Fruit fly (Drosophila melanogaster) whole organism, embryonic: ENCODE data around the gene CG13894.
A peak's percentile ranks its signal among the peaks of the same experiment; 100 is the strongest.

Experiments
- ATbp ChIP-seq: fragments of 200-800 bp; sonication (Bioruptor generic); optimal IDR thresholded peaks from 2 replicates; lab custom pipeline; 2017; ENCODE audit warnings: missing biosample characterization, mild to moderate bottlenecking, missing genetic modification characterization, missing genetic modification reagents
- Adf1 ChIP-seq: fragments of 200-800 bp; sonication (Bioruptor generic); IDR thresholded peaks from 2 replicates; pipeline ENCODE4 v1.3.6; 2022; ENCODE audit warnings: missing biosample characterization, missing genetic modification characterization
- BEAF-32 ChIP-seq: fragments of 200-800 bp; sonication (Bioruptor generic); optimal IDR thresholded peaks from 3 replicates; lab custom pipeline; 2017; ENCODE audit warnings: missing biosample characterization, missing genetic modification characterization, mild to moderate bottlenecking, moderate library complexity, missing genetic modification reagents
- Bgb ChIP-seq: fragments of 200-800 bp; sonication (Bioruptor generic); IDR thresholded peaks from 2 replicates; pipeline ENCODE4 v1.3.6; 2022; ENCODE audit warnings: missing biosample characterization, missing genetic modification characterization; ENCODE audit not compliant: partially characterized antibody
- CG12299 ChIP-seq: fragments of 200-800 bp; sonication (Bioruptor generic); optimal IDR thresholded peaks from 2 replicates; lab custom pipeline; 2018; ENCODE audit warnings: missing biosample characterization, mild to moderate bottlenecking, missing genetic modification characterization
- CG12942 ChIP-seq: fragments of 200-800 bp; sonication (Bioruptor generic); optimal IDR thresholded peaks from 3 replicates; lab custom pipeline; 2016; ENCODE audit warnings: missing biosample characterization, missing genetic modification characterization
- CG15269 ChIP-seq: fragments of 200-800 bp; sonication (Bioruptor generic); optimal IDR thresholded peaks from 2 replicates; lab custom pipeline; 2018; ENCODE audit warnings: missing biosample characterization, mild to moderate bottlenecking, missing genetic modification characterization, moderate library complexity
- CG15479 ChIP-seq: fragments of 200-800 bp; sonication (Bioruptor generic); optimal IDR thresholded peaks from 3 replicates; lab custom pipeline; 2019; ENCODE audit warnings: missing biosample characterization, mild to moderate bottlenecking, missing genetic modification characterization, moderate library complexity
- CG15514 ChIP-seq: fragments of 200-800 bp; sonication (Bioruptor generic); optimal IDR thresholded peaks from 3 replicates; lab custom pipeline; 2017; ENCODE audit warnings: missing biosample characterization, missing genetic modification characterization, mild to moderate bottlenecking, moderate library complexity, missing genetic modification reagents
- CG16779 ChIP-seq: fragments of 200-800 bp; sonication (Bioruptor generic); IDR thresholded peaks from 2 replicates; pipeline ENCODE4 v1.3.6; 2022; ENCODE audit warnings: missing biosample characterization, missing genetic modification characterization
- CG16815 ChIP-seq: fragments of 200-800 bp; sonication (Bioruptor generic); optimal IDR thresholded peaks from 3 replicates; lab custom pipeline; 2017; ENCODE audit warnings: missing biosample characterization, mild to moderate bottlenecking, missing genetic modification characterization
- CG17186 ChIP-seq: fragments of 200-800 bp; sonication (Bioruptor generic); optimal IDR thresholded peaks from 3 replicates; lab custom pipeline; 2017; ENCODE audit warnings: missing biosample characterization, missing genetic modification reagents, missing genetic modification characterization
- CG17328 ChIP-seq: fragments of 200-800 bp; sonication (Bioruptor generic); IDR thresholded peaks from 2 replicates; pipeline ENCODE4 v1.3.6; 2022; ENCODE audit warnings: missing biosample characterization, missing genetic modification characterization
- CG17359 ChIP-seq: fragments of 200-800 bp; sonication (Bioruptor generic); optimal IDR thresholded peaks from 3 replicates; lab custom pipeline; 2018; ENCODE audit warnings: missing biosample characterization, mild to moderate bottlenecking, missing genetic modification characterization, moderate library complexity
- CG17612 ChIP-seq: fragments of 200-800 bp; sonication (Bioruptor generic); IDR thresholded peaks from 2 replicates; pipeline ENCODE4 v1.3.6; 2022; ENCODE audit warnings: missing biosample characterization, missing genetic modification characterization
- CG31388 ChIP-seq: fragments of 200-800 bp; sonication (Bioruptor generic); optimal IDR thresholded peaks from 2 replicates; lab custom pipeline; 2016; ENCODE audit warnings: missing biosample characterization, missing genetic modification characterization
- CG3163 ChIP-seq: fragments of 200-800 bp; sonication (Bioruptor generic); optimal IDR thresholded peaks from 3 replicates; lab custom pipeline; 2016; ENCODE audit warnings: missing biosample characterization, missing genetic modification characterization
- CG32532 ChIP-seq: fragments of 200-800 bp; sonication (Bioruptor generic); IDR thresholded peaks from 2 replicates; pipeline ENCODE4 v1.3.6; 2022; ENCODE audit warnings: missing biosample characterization, missing genetic modification characterization
- CG34224 ChIP-seq: fragments of 200-800 bp; sonication (Bioruptor generic); IDR thresholded peaks from 3 replicates; pipeline ENCODE4 v1.3.6; 2022; ENCODE audit warnings: missing biosample characterization, missing genetic modification characterization; ENCODE audit not compliant: partially characterized antibody
- CG42726 ChIP-seq: fragments of 200-800 bp; sonication (Bioruptor generic); IDR thresholded peaks from 2 replicates; pipeline ENCODE4 v1.3.6; 2022; ENCODE audit warnings: missing biosample characterization, missing genetic modification characterization; ENCODE audit not compliant: partially characterized antibody
- CG4404 ChIP-seq: fragments of 200-800 bp; sonication (Bioruptor generic); IDR thresholded peaks from 2 replicates; pipeline ENCODE4 v1.3.6; 2022; ENCODE audit warnings: missing biosample characterization, missing genetic modification characterization
- CG4730 ChIP-seq: fragments of 200-800 bp; sonication (Bioruptor generic); IDR thresholded peaks from 2 replicates; pipeline ENCODE4 v1.3.6; 2022; ENCODE audit warnings: missing biosample characterization, missing genetic modification characterization
- CG6254 ChIP-seq: fragments of 200-800 bp; sonication (Bioruptor generic); optimal IDR thresholded peaks from 3 replicates; lab custom pipeline; 2017; ENCODE audit warnings: mild to moderate bottlenecking, missing biosample characterization, missing genetic modification reagents, missing genetic modification characterization
- CG7556 ChIP-seq: fragments of 200-800 bp; sonication (Bioruptor generic); optimal IDR thresholded peaks from 2 replicates; lab custom pipeline; 2017; ENCODE audit warnings: missing biosample characterization, mild to moderate bottlenecking, missing genetic modification characterization
- CG7928 ChIP-seq: fragments of 200-800 bp; sonication (Bioruptor generic); optimal IDR thresholded peaks from 2 replicates; lab custom pipeline; 2017; ENCODE audit warnings: missing biosample characterization, mild to moderate bottlenecking, missing genetic modification characterization
- CG9437 ChIP-seq: fragments of 200-800 bp; sonication (Bioruptor generic); optimal IDR thresholded peaks from 2 replicates; lab custom pipeline; 2018; ENCODE audit warnings: missing biosample characterization, mild to moderate bottlenecking, missing genetic modification characterization
- CG9727 ChIP-seq: fragments of 200-800 bp; sonication (Bioruptor generic); optimal IDR thresholded peaks from 3 replicates; lab custom pipeline; 2017; ENCODE audit warnings: missing biosample characterization, mild to moderate bottlenecking, missing genetic modification characterization
- CTCF ChIP-seq: fragments of 200-800 bp; sonication (Bioruptor generic); optimal IDR thresholded peaks from 2 replicates; lab custom pipeline; 2017; ENCODE audit warnings: missing biosample characterization, mild to moderate bottlenecking, missing genetic modification characterization, moderate library complexity
- Camta ChIP-seq: fragments of 200-800 bp; sonication (Bioruptor generic); optimal IDR thresholded peaks from 2 replicates; lab custom pipeline; 2016; ENCODE audit warnings: missing biosample characterization, missing genetic modification characterization
- CoRest ChIP-seq: fragments of 200-800 bp; sonication (Bioruptor generic); optimal IDR thresholded peaks from 3 replicates; lab custom pipeline; 2018; ENCODE audit warnings: missing biosample characterization, mild to moderate bottlenecking, missing genetic modification characterization, moderate library complexity
- Dip2 ChIP-seq: fragments of 200-800 bp; sonication (Bioruptor generic); IDR thresholded peaks from 2 replicates; pipeline ENCODE4 v1.3.6; 2022; ENCODE audit warnings: missing biosample characterization, missing genetic modification characterization
- Eip74EF ChIP-seq, 2 experiments: fragments of 200-800 bp in 1 of 2; fragments of >200 bp in 1 of 2; sonication (Bioruptor generic) in 1 of 2; optimal IDR thresholded peaks; 2 replicates each; lab custom pipeline; 2017 to 2019; ENCODE audit warnings: missing biosample characterization in 2 of 2, missing genetic modification characterization in 2 of 2, mild to moderate bottlenecking in 1 of 2, moderate library complexity in 1 of 2
- Mes4 ChIP-seq: fragments of 200-800 bp; sonication (Bioruptor generic); optimal IDR thresholded peaks from 2 replicates; lab custom pipeline; 2016; ENCODE audit warnings: missing biosample characterization, missing genetic modification characterization
- NC2β ChIP-seq: fragments of 200-800 bp; sonication (Bioruptor generic); optimal IDR thresholded peaks from 2 replicates; lab custom pipeline; 2016; ENCODE audit warnings: missing biosample characterization, missing genetic modification characterization
- Neu2 ChIP-seq: fragments of 200-800 bp; sonication (Bioruptor generic); optimal IDR thresholded peaks from 3 replicates; lab custom pipeline; 2016; ENCODE audit warnings: missing biosample characterization, missing genetic modification characterization, borderline replicate concordance
- Spps ChIP-seq: fragments of 200-800 bp; sonication (Bioruptor generic); optimal IDR thresholded peaks from 2 replicates; lab custom pipeline; 2018; ENCODE audit warnings: missing biosample characterization, mild to moderate bottlenecking, missing genetic modification characterization
- Usf ChIP-seq: fragments of 200-800 bp; sonication (Bioruptor generic); optimal IDR thresholded peaks from 2 replicates; lab custom pipeline; 2017; ENCODE audit warnings: missing genotype, missing biosample characterization, missing genetic modification characterization
- ac ChIP-seq: fragments of 200-800 bp; sonication (Bioruptor generic); optimal IDR thresholded peaks from 3 replicates; lab custom pipeline; 2017; ENCODE audit warnings: missing biosample characterization, mild to moderate bottlenecking, missing genetic modification characterization
- danr ChIP-seq: fragments of 200-800 bp; sonication (Bioruptor generic); IDR thresholded peaks from 2 replicates; pipeline ENCODE4 v1.3.6; 2022; ENCODE audit warnings: missing biosample characterization, missing genetic modification characterization
- dmrt11E ChIP-seq: fragments of 200-800 bp; sonication (Bioruptor generic); optimal IDR thresholded peaks from 3 replicates; lab custom pipeline; 2018; ENCODE audit warnings: missing biosample characterization, mild to moderate bottlenecking, missing genetic modification characterization, moderate library complexity
- exex ChIP-seq: fragments of 200-800 bp; sonication (Bioruptor generic); optimal IDR thresholded peaks from 4 replicates; lab custom pipeline; 2018; ENCODE audit warnings: missing biosample characterization, mild to moderate bottlenecking, missing genetic modification characterization, moderate library complexity
- gt ChIP-seq: fragments of 200-800 bp; sonication (Bioruptor generic); IDR thresholded peaks from 2 replicates; pipeline ENCODE4 v1.3.6; 2022; ENCODE audit warnings: missing biosample characterization, missing genetic modification characterization
- hkb ChIP-seq, 2 experiments: fragments of 200-800 bp in 1 of 2; fragments of >200 bp in 1 of 2; sonication (Bioruptor generic) in 1 of 2; IDR thresholded peaks in 1 of 2; optimal IDR thresholded peaks in 1 of 2; 2 replicates each; pipeline versions ENCODE4 v1.3.6 to Lab custom; 2017 to 2022; ENCODE audit warnings: missing biosample characterization in 1 of 2, missing genetic modification characterization in 1 of 2
- lov ChIP-seq, 2 experiments: fragments of 200-800 bp in 1 of 2; fragments of >200 bp in 1 of 2; sonication (Bioruptor generic) in 1 of 2; IDR thresholded peaks in 1 of 2; optimal IDR thresholded peaks in 1 of 2; 2 replicates in 1 of 2; 3 replicates in 1 of 2; pipeline versions ENCODE4 v1.3.6 to Lab custom; 2017 to 2022; ENCODE audit warnings: missing biosample characterization in 1 of 2, missing genetic modification characterization in 1 of 2
- phol ChIP-seq: fragments of 200-800 bp; sonication (Bioruptor generic); optimal IDR thresholded peaks from 3 replicates; lab custom pipeline; 2018; ENCODE audit warnings: missing biosample characterization, mild to moderate bottlenecking, missing genetic modification characterization, moderate library complexity
- psq ChIP-seq: fragments of 200-800 bp; sonication (Bioruptor generic); optimal IDR thresholded peaks from 2 replicates; lab custom pipeline; 2017; ENCODE audit warnings: missing biosample characterization, missing genetic modification characterization
- pzg ChIP-seq: fragments of 200-800 bp; sonication (Bioruptor generic); optimal IDR thresholded peaks from 3 replicates; lab custom pipeline; 2018; ENCODE audit warnings: missing biosample characterization, mild to moderate bottlenecking, missing genetic modification characterization, moderate library complexity
- sr ChIP-seq: fragments of 200-800 bp; sonication (Bioruptor generic); IDR thresholded peaks from 3 replicates; pipeline ENCODE4 v1.3.6; 2022; ENCODE audit warnings: missing biosample characterization, missing genetic modification characterization
- stwl ChIP-seq: fragments of 200-800 bp; sonication (Bioruptor generic); optimal IDR thresholded peaks from 3 replicates; lab custom pipeline; 2018; ENCODE audit warnings: missing biosample characterization, mild to moderate bottlenecking, missing genetic modification characterization, moderate library complexity
- zf30C ChIP-seq: fragments of 200-800 bp; sonication (Bioruptor generic); optimal IDR thresholded peaks from 3 replicates; lab custom pipeline; 2018; ENCODE audit warnings: missing biosample characterization, mild to moderate bottlenecking, missing genetic modification characterization

CG13894 gene

DNA sequence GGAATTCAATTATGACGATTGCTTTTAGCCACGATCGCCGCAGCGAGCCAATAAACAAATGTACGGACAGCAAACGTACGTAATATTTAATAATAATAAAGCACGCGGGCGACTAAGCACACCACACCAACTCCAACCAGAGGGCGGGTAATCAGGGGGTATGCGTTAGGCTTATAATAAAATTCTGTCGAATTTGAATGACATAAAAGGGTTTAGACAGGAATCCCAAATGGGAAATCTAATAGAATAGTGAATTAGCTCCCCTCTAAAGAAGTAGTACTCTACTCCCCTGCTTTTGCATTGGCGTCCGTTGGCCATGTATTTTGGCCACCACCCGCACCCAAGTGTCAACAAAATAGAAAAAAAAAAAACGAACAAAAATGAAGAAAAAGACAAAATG lies 23.4 kb upstream of the CG13894 start (continued):
- no peak for TF ChIP-seq CG17186 (GFP tag; lab: Kevin White, UChicago)
- no peak for TF ChIP-seq sr (GFP tag; lab: Robert Waterston, UW)
- TF ChIP-seq lov (optimal IDR thresholded peaks at IDR 0.05; lab: Kevin White, UChicago) = no peak
- 0 out of 3 replicates have a peak, but pooled peaks have one; percentile 51 for TF ChIP-seq lov (GFP tag; IDR thresholded peaks at IDR 0.05; lab: Robert Waterston, UW)
- TF ChIP-seq Camta (GFP tag; lab: Kevin White, UChicago) = no peak
- TF ChIP-seq CG15514 (GFP tag; lab: Kevin White, UChicago) = no peak
- no peak for TF ChIP-seq Adf1
- TF ChIP-seq phol (tag; lab: Kevin White, UChicago) = no peak
- no peak for TF ChIP-seq CG9437 (GFP tag; lab: Kevin White, UChicago)
- no peak for TF ChIP-seq Neu2 (GFP tag; lab: Kevin White, UChicago)
- TF ChIP-seq CG3163 (GFP tag; lab: Kevin White, UChicago) = no peak
- TF ChIP-seq CG42726 (GFP tag; lab: Robert Waterston, UW) = no peak
- no peak for TF ChIP-seq hkb (optimal IDR thresholded peaks at IDR 0.05; lab: Kevin White, UChicago)
- TF ChIP-seq hkb (GFP tag; IDR thresholded peaks at IDR 0.05; lab: Robert Waterston, UW) = peak; percentile 41; the same call in 1 of the 2 replicates
- TF ChIP-seq gt (GFP tag; lab: Robert Waterston, UW) = no peak
- no peak for TF ChIP-seq CG16815
- TF ChIP-seq ac (GFP tag; lab: Kevin White, UChicago) = no peak
- TF ChIP-seq zf30C (GFP tag; lab: Kevin White, UChicago) = no peak
- TF ChIP-seq ATbp (GFP tag; lab: Kevin White, UChicago) = no peak
- no peak for TF ChIP-seq CG16779
- TF ChIP-seq pzg = no peak
- no peak for TF ChIP-seq CTCF
- TF ChIP-seq CG9727 (GFP tag; lab: Kevin White, UChicago) = no peak
- no peak for TF ChIP-seq CG4404 (GFP tag; lab: Robert Waterston, UW)
- TF ChIP-seq Dip2 = no peak
- no peak for TF ChIP-seq CG17359
- TF ChIP-seq Mes4 (GFP tag; lab: Kevin White, UChicago) = no peak
- TF ChIP-seq CG15269 (tag; lab: Kevin White, UChicago) = peak; percentile 39
- no peak for TF ChIP-seq Eip74EF (GFP tag; optimal IDR thresholded peaks at IDR 0.05; lab: Kevin White, UChicago)
- no peak for TF ChIP-seq CG7928 (GFP tag; lab: Kevin White, UChicago)
- no peak for TF ChIP-seq psq (GFP tag; lab: Kevin White, UChicago)
- TF ChIP-seq Bgb (GFP tag; lab: Robert Waterston, UW) = no peak
- peak; percentile 43; the same call in 1 of the 2 replicates for TF ChIP-seq CG17328 (GFP tag; lab: Robert Waterston, UW)
- no peak for TF ChIP-seq CG12942
- no peak for TF ChIP-seq dmrt11E (tag; lab: Kevin White, UChicago)
- no peak for TF ChIP-seq CG15479 (GFP tag; lab: Kevin White, UChicago)
- TF ChIP-seq Usf = no peak
- TF ChIP-seq stwl (tag; lab: Kevin White, UChicago) = no peak
- TF ChIP-seq BEAF-32 (GFP tag; lab: Kevin White, UChicago) = no peak
- peak; percentile 43; the same call in 1 of the 2 replicates for TF ChIP-seq CG4730 (GFP tag; lab: Robert Waterston, UW)
- no peak for TF ChIP-seq CG34224 (GFP tag; lab: Robert Waterston, UW)
- TF ChIP-seq NC2β (GFP tag; lab: Kevin White, UChicago) = no peak
- TF ChIP-seq CG17612 (GFP tag; lab: Robert Waterston, UW) = no peak
- TF ChIP-seq exex = no peak
- TF ChIP-seq danr = no peak
- TF ChIP-seq CG12299 (tag; lab: Kevin White, UChicago) = no peak
- TF ChIP-seq CG31388 (GFP tag; lab: Kevin White, UChicago) = no peak
- no peak for TF ChIP-seq CG6254 (GFP tag; lab: Kevin White, UChicago)
- peak; percentile 8 for TF ChIP-seq CoRest (tag; lab: Kevin White, UChicago)
- TF ChIP-seq Spps (tag; lab: Kevin White, UChicago) = no peak
- no peak for TF ChIP-seq CG7556 (GFP tag; lab: Kevin White, UChicago)
- 0 out of 2 replicates have a peak, but pooled peaks have one; percentile 48 for TF ChIP-seq CG32532 (GFP tag; lab: Robert Waterston, UW)
